Worm (Caenorhabditis elegans): ENCODE measurements around the gene C44H9.6.

The C44H9.6 gene

DNA sequence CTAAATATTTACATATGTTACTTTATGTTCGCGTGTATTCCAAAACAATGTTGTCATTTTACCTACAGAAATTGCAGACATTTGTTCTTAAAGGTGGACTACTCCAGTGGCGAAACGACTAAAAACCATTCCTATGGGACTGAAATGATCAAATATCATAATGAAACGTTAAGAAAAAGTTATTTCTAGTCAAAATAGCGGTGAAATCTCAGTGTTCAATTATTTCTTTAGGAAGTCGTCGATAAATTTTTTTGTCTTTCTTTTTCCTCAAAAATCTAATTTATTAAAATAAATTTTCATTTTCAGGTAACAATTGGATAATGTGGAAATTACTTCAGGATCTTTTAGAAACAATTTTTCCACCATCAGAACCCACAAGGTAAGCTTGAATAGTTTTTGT is 9.8 kb downstream of the C44H9.6 start, which contains the start of gene C44H9.4:
TSS of gene C44H9.4 (plus strand) at position 301 of the 400 bp plus-strand sequence.
- TF ChIP-seq unc-62 (GFP tag; optimal IDR thresholded peaks at IDR 0.05) = no peak

DNA sequence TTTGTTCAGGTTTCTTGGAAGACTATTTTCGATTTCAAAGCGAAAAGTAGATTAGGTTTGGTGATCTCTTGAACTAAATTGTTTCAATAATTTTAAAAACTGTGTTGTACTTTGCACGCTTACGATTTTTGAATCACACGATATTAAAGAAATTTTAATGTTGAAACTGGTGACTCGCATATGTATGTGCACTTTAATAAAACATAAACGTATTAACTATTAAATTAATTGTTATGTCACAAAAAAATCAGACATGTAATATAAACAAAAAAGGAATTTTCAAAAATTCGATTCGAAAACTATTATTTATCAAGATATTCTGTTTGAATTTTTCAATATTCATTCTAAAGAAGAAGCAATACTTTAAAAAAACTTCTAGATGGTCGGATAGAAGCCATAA is 17.9 kb downstream of the C44H9.6 start, which contains the start of gene ugt-15:
TSS of gene ugt-15 (plus strand) at position 301 of the 400 bp plus-strand sequence.
- TF ChIP-seq unc-62 (GFP tag; optimal IDR thresholded peaks at IDR 0.05) = no peak

DNA sequence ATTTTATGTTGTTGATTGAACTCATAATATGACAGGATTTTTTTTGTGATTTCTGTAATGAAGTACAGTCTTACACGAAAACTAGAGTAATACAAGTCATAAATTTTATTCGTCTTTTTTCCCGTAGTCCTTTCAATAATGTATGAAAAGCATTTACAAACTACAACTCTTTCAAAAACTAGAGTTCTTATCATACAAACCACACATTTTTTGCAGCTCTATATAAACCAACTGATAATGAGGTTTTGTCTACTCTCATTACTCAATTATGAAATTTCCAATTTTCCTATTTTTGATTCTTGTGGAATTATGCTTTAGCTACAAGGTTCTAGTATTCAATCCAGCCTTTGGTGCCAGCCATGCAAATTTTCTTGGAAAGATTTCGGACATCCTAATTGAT is 20.4 kb downstream of the C44H9.6 start, which contains the start of gene ugt-16:
TSS of gene ugt-16 (plus strand) at position 248 of the 400 bp plus-strand sequence.
- TF ChIP-seq unc-62 (GFP tag; optimal IDR thresholded peaks at IDR 0.05) = no peak

DNA sequence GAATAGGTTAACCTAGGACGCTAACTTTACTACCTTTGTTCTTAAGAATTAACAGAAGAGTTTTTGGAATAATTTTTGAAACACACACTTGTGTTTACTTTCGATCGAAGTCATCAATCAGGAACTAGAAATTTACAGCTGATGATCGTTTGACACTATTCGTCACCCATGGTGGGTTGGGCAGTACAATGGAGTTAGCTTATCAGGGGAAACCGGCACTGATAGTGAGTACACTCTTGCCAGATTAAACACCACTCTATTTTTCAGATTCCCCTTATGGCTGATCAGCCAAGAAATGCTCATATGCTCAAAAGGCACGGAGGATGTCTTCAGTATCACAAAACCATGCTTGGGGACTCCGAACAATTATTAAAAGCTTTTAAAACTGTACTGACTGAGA is 23.1 kb downstream of the C44H9.6 start:
- no peak for TF ChIP-seq unc-62 (GFP tag; optimal IDR thresholded peaks at IDR 0.05)

DNA sequence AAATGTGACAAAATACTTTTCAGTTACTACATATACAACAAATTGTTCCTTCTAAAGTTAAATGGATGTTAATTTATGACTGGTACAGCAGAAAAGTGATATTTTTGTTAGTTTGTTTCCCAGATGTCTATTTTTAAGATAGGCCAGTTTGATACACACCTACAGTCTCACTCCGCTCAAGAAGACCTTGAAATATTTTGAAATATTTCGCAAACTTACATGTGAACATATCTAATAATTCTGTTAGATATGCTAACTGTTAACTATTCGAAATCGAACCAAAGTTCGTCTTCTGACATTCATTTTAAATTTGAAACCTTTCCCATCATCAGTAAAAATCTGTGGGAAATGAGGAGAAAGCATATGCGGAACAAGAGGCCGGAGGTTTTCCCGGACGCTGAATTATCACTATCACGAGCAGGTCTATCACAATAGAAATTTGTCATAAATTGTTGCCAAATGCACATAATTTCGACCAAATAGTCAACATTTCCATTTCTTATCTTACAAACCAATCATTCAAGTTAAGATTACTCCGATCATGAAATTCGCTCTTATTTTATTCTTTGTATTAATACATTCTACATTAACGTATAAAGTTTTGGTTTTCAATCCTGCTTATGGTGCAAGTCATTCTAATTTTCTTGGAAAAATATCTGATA is 25.2 kb downstream of the C44H9.6 start, which contains the start of the genes ZC443.4 and ugt-18:
TSS of gene ZC443.4 (minus strand) at position 95 of the 662 bp plus-strand sequence.
TSS of gene ugt-18 (plus strand) at position 469 of the 662 bp plus-strand sequence.
- TF ChIP-seq unc-62 (GFP tag; optimal IDR thresholded peaks at IDR 0.05) = no peak

DNA sequence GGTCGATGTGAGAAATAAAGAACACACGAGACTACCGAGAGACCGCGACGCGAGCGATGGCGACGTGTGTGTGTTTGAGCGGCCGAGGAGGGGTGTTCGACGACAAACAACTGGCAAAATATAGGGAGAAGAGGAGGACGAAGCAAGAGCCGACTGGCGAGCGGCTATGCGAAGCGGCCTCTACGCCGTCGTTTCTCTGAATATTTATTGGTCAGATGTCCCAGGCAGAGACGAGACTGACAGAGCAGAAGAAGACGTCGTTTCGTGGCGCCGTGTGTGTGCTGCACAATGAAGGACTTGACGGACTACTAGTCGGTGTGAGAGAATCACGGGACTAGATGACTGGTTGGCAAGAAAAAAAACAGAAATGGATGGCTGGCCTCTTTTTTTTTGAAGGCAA is 26.0 kb downstream of the C44H9.6 start:
- no peak for TF ChIP-seq unc-62 (GFP tag; optimal IDR thresholded peaks at IDR 0.05)

DNA sequence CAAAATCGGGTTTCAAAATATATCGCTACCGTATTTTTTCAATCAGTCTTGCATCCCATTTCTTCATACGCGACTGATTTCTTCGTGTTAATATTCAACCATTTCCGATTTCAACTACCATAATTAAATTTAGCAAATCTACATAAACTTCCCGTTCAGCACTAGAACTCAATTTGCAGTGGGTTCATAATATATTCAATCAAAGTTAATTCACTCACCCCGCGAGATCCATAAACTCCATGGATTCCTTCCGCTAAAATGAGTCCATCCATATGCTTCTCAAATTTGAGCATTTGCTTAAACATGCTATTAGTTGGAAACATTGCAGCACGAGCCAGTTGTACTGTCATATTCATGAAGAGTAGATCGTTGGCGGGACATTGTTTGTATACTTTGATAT is 26.7 kb downstream of the C44H9.6 start:
- TF ChIP-seq unc-62 (GFP tag; optimal IDR thresholded peaks at IDR 0.05) = no peak

DNA sequence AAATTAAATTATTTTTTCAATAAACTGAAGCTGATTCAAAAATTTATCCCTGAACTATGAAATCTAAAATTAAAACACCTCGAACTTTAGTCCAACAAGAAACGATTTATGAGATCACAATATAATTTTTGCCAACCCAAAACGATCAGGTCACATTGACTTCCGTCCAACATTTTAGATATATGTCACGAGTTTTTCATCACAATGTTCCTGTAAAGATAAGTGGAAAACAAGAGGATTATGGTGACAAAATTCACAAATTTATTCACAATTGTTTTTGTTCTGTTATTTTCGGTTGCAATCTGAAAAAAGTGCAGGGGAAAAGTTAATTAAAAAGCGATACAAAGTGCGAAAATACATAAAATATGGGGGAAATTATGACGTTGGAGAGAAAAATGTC is 28.5 kb downstream of the C44H9.6 start:
- no peak for TF ChIP-seq unc-62 (GFP tag; optimal IDR thresholded peaks at IDR 0.05)

DNA sequence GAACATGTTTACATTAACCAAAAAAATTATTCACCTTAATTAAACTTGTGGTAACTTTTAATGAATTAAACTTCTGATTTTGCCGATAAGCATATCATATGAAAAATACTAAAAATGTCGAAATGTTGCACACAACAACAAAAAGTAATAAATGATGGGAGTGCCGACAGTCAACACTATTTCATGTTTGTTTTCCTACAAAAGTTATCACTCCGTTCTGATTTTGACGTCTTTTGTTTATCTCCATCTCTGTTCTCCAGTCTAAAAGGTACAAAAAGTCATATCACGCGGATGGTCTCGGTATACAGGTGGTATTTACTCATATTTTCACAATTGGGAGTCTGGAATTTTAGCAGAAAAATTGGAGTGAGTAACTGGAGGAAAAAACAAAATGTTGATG is 29.8 kb downstream of the C44H9.6 start:
- TF ChIP-seq unc-62 (GFP tag; optimal IDR thresholded peaks at IDR 0.05) = no peak

DNA sequence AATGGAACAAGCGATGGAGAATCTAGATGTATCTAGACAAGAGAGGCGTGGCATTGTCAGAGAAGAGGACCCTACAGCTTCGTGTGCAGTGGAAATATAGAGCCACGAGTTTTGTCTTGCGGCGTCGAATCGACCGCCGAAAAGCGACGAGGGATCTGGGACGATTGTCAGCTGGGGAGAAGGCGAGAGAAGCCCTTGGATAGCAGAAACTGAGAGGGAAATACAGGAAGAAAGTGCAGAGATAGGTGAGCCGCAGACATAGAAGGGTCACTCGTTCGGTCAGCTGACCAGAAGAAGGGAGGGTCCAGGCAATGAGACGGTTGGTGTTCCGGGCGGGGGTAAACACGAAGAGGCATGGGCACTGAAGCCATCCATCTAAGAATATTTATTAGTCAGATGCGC is 30.7 kb downstream of the C44H9.6 start:
- no peak for TF ChIP-seq unc-62 (GFP tag; optimal IDR thresholded peaks at IDR 0.05)

DNA sequence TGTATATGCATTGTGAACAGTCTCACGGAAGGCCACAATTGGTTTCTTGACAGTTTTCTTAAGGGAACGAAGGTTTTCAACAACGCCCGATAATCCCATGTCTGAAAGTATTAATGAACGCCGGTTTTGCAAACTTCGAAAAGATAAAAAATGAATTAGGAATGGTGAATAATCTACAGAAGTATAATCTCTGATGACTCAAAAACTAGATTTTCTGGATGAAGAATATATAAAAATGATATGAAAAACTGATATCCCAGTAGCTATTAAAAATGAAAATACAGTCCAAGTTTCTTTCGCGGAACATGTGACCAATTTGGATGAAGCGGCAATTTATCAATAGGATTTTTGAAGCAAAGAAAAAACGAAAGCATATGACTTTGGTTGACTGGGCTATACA is 31.1 kb downstream of the C44H9.6 start, which contains the start of gene ZC443.3:
TSS of gene ZC443.3 (minus strand) at position 101 of the 400 bp plus-strand sequence.
- no peak for TF ChIP-seq unc-62 (GFP tag; optimal IDR thresholded peaks at IDR 0.05)

DNA sequence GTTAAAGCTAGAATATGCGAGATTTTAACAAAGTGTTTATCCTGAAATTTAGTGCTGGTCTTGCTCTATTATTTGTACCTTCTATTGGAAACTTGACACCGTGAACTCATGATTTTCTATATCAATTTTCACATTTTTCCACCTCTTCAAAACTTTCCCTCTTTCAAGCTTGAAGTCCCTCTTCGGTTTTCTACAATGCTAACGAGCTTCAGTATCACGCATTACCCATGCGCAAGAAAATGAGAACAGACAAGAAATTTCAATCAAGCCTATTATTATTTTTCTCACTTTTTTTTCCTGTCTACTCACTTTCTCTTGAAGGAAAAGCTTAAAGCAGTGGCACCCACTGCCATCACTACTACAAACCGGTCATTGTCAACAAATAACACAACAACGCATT is 33.3 kb downstream of the C44H9.6 start:
- no peak for TF ChIP-seq unc-62 (GFP tag; optimal IDR thresholded peaks at IDR 0.05)

DNA sequence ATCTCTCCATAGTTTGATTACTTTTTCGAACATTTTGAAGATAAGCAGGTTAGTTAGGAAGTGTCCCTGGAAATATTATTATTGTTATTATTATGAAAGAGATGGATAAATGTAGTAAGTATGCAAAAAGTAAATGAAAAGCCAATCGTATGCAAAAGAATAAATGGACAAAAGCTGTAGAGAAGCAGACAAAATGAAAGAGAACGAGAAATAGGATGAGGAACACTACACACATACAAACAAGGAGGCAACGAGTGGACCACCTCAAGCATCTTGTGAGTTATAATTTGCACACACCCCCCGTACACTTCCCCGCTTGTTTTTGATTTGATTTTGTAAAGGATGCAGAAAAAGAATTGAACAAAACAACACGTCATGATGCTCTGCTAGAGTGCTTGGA is 34.0 kb downstream of the C44H9.6 start, which contains the start of gene ZC443.2:
TSS of gene ZC443.2 (minus strand) at position 67 of the 400 bp plus-strand sequence.
- TF ChIP-seq unc-62 (GFP tag; optimal IDR thresholded peaks at IDR 0.05) = no peak

DNA sequence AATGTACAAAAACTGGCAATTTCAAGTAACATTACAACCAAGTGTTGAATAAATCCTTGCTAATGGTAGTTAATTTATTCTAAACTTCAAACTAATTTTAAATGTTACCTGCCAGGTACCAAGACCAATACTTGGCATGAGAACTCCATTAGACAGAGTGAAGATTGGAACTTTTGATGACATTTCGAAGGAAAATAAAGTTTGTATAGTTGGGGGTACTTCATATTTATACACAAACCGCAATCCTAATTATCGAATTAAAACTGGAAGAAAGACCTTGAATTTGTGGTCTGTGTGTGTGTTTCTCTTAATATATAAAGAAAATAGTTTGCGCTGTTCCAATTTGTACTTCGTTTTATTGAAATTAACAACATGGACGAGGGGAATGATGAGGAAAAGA is 35.3 kb downstream of the C44H9.6 start, which contains the start of gene ZC443.1:
TSS of gene ZC443.1 (minus strand) at position 205 of the 400 bp plus-strand sequence.
- TF ChIP-seq unc-62 (GFP tag; optimal IDR thresholded peaks at IDR 0.05) = no peak

DNA sequence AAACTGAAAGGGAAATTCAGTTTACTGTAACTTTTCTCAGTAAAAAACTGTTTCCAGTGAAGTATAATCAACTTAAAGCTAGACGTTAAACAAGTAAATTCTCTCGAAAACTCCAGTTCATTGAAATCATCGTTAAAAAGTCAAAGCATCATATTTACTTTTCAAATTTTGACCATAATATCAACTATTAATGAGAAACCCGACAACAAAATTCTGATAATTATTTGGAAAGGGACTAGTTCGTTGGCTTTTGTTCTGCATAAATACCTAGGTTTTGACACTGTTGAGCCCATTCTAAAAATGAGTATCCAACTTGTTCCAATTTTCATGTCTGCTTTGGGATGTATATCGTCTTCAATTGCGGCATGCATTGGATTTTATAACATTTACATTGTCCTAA is 39.0 kb downstream of the C44H9.6 start, which contains the start of gene ZC443.7:
TSS of gene ZC443.7 (plus strand) at position 301 of the 400 bp plus-strand sequence.
- no peak for TF ChIP-seq unc-62 (GFP tag; optimal IDR thresholded peaks at IDR 0.05)

DNA sequence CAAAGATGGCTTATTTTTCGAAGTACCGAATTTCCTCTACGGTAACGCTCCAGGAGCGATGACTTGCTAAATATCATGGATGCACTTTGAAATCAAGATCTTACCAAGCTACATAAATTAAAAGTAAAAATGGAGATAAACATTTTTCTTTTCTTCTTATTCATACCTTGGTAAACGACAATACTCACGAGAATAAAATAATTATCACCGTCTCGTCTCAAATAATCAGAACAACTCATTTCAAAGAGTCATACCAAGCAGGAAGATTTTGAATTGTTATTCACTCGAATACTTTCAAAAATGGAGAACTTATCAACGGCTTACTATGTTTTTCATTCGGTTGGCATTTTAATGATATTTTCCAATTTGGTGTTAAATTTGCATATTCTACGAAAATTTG is 41.9 kb downstream of the C44H9.6 start, which contains the start of gene srbc-45:
TSS of gene srbc-45 (plus strand) at position 301 of the 400 bp plus-strand sequence.
- no peak for TF ChIP-seq unc-62 (GFP tag; optimal IDR thresholded peaks at IDR 0.05)

DNA sequence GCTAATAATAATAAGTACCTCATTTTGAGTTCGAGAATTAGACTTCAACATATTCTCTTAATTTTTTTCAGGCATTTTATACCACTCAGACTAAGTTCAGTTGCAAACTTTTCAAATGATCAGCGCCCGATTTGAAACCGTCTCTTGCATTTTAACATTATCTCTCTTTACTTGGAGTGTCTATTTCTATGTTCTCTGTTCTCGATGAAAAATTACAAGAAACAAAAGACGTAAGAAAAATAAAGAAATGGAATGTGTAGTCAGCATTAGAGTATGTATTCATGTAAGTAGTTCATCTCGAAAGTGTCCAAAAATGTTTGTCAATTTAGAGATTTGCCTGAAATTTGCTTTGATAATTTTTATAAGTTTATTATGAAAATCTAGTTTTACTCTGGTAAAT is 45.0 kb downstream of the C44H9.6 start, which contains the start of gene ugt-3:
TSS of gene ugt-3 (minus strand) at position 101 of the 400 bp plus-strand sequence.
- TF ChIP-seq unc-62 (GFP tag; optimal IDR thresholded peaks at IDR 0.05) = no peak

Data from whole organism, dauer.